Fruit fly (Drosophila melanogaster) Kc167 (cell line): Measurements from ENCODE around the gene Tsp5D.

ENCODE experiments used
- Myc ChIP-seq: fragments of >200 bp; optimal IDR thresholded peaks from 2 replicates; lab custom pipeline; 2017; ENCODE audit warnings: missing external identifiers
- Sin3A ChIP-seq: fragments of >200 bp; optimal IDR thresholded peaks from 2 replicates; lab custom pipeline; 2018; ENCODE audit warnings: missing external identifiers
- h ChIP-seq: fragments of >200 bp; optimal IDR thresholded peaks from 3 replicates; lab custom pipeline; 2018; ENCODE audit warnings: missing external identifiers
- insv ChIP-seq: fragments of >200 bp; optimal IDR thresholded peaks from 3 replicates; lab custom pipeline; 2018; ENCODE audit warnings: missing external identifiers
- psq ChIP-seq: fragments of >200 bp; optimal IDR thresholded peaks from 2 replicates; lab custom pipeline; 2017; ENCODE audit warnings: missing external identifiers
- ttk ChIP-seq: sonication (Bioruptor generic); optimal IDR thresholded peaks from 2 replicates; lab custom pipeline; 2017; ENCODE audit warnings: missing external identifiers

Tsp5D gene

DNA sequence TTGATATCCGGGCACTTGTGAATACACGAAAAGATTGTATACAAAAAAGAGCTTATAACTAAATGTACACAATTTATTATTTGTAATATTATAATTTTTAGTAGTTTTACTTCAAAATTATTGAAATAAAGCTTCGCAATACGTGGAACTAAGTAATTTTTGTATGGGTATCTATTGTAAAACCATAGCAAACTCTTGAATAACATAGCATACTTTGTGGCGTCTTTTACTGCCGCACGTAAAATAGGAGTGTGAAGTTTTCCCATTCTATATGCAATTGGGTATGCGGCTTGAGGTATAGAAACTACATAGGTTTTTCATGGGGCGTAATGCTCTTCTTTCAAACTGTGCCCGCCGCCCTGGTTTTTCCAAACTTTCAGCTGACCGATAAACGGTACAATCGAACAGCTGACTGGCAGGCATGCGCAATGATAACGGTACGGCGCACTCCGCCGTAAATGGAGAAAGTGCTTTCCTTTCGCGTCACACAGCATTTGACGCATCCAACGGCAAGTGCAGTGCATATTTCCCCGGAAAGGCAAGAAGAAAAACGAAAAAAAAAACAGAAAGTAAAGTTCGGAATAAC, 35.1 kb downstream of the Tsp5D start, which contains the start of gene CG5937:
Gene CG5937 (plus strand): TSS at position 575 of the 586 bp plus-strand sequence.
- TF ChIP-seq Myc (lab: Kevin White, UChicago), result no peak
- TF ChIP-seq insv, result no peak
- no peak for TF ChIP-seq Sin3A

DNA sequence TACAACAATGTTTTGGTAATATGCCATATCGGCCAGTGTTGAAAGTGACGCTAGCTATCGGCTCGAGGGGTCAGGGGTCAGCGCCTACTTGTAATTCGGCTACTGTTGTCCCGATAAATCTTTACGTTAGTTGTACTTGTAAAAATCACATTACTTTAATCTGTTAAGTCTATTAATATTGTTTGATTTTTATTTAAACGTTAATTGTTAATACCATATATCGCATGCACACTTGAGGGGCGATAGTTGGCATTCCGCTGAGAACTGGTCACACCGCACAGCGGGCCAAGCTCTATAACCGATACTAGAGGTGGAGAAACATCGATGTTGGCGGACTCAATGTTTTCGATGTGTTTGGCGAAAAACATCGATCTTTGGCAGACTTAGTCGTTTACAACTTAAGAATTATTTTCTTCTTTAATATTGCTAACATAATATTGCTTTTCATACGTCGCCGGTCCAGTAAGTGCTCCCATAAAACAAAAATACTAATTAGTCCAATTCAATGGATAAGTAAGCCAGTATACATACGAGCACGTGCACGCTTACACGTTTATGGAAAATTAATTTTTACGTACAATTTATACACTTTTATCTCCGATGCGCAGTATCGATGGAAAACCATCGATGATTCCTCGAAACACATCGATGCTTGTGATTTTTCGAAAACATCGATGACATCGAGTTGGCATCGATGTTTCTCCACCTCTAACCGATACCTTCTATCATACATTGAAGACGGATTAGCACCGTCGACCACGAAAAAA, 37.3 kb downstream of the Tsp5D start, which contains the start of the genes rux and MCTS1:
Gene rux (minus strand): TSS at position 621 of the 767 bp plus-strand sequence.
Gene MCTS1 (plus strand): TSS at position 713 of the 767 bp plus-strand sequence.
- TF ChIP-seq psq (lab: Kevin White, UChicago) (no peak), insv (no peak), Myc (lab: Kevin White, UChicago) (no peak), Sin3A (no peak)

DNA sequence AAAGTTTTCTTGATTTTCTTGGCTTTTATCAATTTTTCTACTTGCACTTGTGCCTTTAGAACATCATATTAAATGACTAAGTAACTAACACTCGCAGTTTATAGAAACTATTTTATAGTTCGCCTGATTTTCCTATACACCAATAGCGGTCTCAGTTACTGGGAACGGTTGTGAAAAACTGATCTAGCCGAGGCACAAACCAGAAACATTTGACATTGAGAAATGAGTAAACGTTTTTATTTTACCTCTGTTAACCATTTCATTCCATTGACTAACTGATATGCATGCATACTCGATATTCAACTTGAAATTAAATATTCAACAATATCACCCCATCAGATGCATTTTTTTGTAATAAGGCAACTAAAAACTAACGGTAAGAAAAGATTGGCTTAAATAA, 39.3 kb downstream of the Tsp5D start:
- TF ChIP-seq insv, result no peak
- TF ChIP-seq ttk (lab: Kevin White, UChicago), result no peak
- no peak for TF ChIP-seq h
- no peak for TF ChIP-seq Myc (lab: Kevin White, UChicago)
- TF ChIP-seq Sin3A, result no peak
- no peak for TF ChIP-seq psq (lab: Kevin White, UChicago)

DNA sequence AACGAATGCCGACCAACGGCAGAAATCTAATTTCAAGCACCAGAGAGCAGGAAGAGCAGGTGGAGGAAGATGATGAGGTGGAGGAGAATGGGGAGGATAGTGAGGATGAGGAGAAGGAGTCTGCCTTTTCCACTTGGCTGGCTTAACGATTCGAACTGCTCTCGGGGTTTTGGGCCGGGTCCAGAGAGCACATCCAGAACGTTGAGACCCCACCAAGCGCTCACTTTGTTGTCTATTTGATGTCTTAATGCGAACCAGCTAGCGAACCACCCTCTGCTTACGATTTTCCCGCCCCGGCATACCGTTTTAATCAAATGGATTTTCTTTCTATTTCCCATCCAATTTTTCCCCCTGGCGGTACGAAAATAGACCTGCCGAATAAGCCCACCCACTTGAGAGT, 39.9 kb downstream of the Tsp5D start:
- TF ChIP-seq insv (no peak), h (no peak), Myc (lab: Kevin White, UChicago) (no peak), ttk (lab: Kevin White, UChicago) (no peak), Sin3A (no peak), psq (lab: Kevin White, UChicago) (no peak)

DNA sequence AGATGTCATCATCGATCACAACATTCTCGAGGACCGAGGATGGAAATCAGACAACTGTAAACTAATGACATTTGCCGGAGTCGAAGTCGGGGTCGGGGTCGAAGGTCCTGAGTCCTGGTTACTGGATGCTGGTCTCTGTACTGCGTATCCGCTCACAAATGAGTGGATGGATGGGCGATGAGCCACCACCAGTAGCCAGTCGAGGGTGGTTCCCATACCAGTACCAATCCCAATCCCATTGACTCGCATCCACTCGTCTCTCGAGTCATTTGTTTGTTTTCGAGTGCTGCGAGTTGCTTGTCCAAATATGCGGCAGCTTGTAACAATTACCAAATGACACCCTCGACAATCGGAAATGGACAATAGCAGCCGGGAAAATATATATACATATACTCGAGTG, 41.8 kb downstream of the Tsp5D start:
- TF ChIP-seq h (no peak), Myc (lab: Kevin White, UChicago) (no peak), insv (no peak), Sin3A (no peak), ttk (lab: Kevin White, UChicago) (no peak), psq (lab: Kevin White, UChicago) (no peak)

DNA sequence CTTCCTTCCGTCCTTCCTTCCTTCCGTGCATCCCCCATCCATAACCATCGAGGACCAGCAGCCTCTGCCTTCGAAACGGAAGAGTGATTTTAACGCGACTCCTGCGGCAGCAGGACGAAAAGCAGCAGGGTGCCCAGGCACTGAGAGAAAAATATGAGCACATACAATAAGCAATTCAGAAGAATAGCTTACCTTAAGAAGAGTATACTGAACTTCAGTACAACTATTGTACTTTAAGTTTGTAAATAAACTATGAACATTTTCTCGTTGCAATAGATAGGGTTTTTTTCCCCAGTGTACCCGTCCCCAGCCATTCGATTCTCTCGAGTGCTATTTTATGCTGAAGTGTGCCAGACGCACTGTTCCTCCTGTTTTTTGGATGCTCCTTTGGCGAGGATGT, 43.0 kb downstream of the Tsp5D start:
- TF ChIP-seq Sin3A, result no peak
- no peak for TF ChIP-seq insv
- no peak for TF ChIP-seq ttk (lab: Kevin White, UChicago)
- TF ChIP-seq h, result no peak
- TF ChIP-seq psq (lab: Kevin White, UChicago), result no peak
- TF ChIP-seq Myc (lab: Kevin White, UChicago), result no peak

DNA sequence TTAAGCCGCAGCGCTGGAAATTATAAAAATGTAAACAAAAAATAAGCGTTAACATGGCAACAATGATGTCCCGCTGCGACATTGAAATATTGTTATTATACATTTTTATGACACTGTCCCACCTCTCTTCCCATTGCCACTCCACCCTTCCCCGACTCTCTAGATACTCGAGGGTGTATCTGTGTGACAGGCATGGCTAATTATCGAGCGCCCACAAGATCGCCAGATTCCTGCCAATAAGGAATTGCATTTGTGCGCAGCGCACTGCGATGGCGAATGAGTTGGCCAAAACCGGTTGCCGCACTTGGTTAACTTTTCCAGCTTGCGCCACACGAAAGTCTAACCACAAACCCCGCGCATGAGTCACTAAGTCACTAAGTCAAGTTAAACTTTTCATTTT, 44.1 kb downstream of the Tsp5D start:
- TF ChIP-seq ttk (lab: Kevin White, UChicago) (no peak), psq (lab: Kevin White, UChicago) (no peak), h (no peak), Myc (lab: Kevin White, UChicago) (no peak), Sin3A (no peak), insv (no peak)

DNA sequence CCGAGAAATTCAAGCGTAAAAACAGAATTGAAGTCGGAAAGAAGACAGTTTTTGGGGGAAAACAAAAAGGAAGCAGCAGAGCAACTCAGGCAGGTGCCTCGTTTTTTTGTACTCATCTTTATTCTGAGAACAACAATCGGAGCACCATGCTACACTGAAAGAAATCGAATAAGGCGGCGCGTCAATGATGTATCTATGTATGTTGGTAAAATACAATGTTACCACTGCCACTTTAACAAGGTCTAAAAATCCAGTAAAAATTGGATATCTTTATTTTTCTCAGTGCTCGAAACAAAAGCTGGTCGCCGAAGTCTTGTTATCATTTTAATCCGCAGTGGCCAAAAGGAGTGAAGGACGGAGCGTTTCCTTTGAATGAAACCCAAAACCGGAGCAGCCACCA, 44.6 kb downstream of the Tsp5D start:
- TF ChIP-seq h (no peak), psq (lab: Kevin White, UChicago) (no peak), insv (no peak), ttk (lab: Kevin White, UChicago) (no peak), Myc (lab: Kevin White, UChicago) (no peak), Sin3A (no peak)

DNA sequence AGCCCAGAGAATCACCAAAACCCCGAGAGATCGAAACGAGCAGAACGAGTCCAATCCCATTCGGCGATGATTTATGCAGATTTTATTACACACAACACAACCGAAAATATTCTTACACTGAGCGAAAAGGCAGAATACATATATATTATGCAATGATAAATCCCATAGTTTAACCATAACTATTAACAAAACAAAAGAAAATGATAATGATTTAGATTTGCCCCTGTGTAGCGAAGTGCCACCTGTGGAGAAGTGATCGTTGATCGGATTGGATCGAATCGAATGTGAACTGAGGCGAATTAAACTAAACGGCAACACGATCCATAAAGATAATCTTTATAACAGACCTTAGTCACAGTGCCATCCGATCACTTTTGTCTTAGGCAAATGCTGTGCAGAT, 45.6 kb downstream of the Tsp5D start:
- no peak for TF ChIP-seq Sin3A
- TF ChIP-seq ttk (lab: Kevin White, UChicago), result no peak
- TF ChIP-seq psq (lab: Kevin White, UChicago), result no peak
- TF ChIP-seq h, result no peak
- TF ChIP-seq insv, result no peak
- no peak for TF ChIP-seq Myc (lab: Kevin White, UChicago)

DNA sequence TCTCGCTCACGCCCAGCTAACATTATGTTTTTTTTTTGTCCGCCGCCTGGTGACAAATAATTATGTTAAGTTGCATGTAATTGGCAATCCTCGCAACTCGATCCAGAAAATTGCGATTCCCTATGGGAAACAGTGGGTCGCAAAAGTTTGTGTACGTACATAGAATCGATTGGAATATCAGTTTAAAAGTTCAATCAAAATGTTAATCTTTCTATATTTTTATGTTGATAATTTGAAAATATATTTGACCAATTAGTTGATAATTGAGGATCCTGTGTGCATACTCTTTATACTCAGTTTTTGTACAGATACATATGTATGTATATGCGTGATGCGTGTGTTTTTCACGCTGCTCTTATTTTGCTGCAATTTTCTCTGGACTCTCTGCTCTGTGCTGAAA, 46.8 kb downstream of the Tsp5D start:
- TF ChIP-seq psq (lab: Kevin White, UChicago), result no peak
- TF ChIP-seq ttk (lab: Kevin White, UChicago), result no peak
- TF ChIP-seq Sin3A, result no peak
- TF ChIP-seq Myc (lab: Kevin White, UChicago), result no peak
- no peak for TF ChIP-seq insv
- TF ChIP-seq h, result no peak

DNA sequence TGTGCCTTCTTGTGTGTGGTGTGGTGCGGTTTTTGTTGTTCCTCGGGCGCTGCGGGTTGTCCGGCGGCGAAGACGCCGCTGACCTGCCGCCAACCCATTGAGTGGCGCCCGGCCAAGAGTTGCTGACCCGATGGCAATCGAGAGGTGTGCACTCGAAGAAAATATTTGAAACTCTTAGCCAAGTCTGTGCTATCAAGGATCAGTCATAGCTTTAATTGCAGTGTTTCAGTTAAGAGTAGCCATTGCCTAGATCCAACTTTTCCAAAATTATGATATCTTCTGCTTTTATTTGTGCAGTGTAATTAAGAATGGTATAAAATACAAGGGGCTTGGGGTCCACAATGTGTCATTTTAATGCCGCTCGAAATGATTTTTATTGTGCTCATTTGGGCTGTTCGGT, 50.0 kb downstream of the Tsp5D start:
- no peak for TF ChIP-seq Sin3A
- no peak for TF ChIP-seq Myc (lab: Kevin White, UChicago)
- no peak for TF ChIP-seq ttk (lab: Kevin White, UChicago)

DNA sequence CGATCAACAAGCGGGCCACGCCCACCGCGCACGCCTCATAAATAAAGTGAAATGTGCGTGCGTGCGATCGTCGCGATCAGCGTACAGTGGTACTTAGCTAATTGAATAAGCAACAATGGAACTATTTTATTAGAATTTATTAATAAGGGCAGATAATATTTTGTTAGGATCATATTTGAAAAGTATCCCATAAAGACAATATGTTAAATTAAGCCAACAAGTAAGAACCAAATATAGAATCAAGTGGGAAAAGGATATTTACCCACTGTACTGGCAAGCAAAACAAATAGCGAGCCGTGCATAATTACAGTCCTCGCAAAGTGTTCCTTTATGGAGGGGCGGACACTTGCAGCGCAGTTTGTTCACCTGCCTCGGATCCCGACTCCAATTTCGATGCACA, 52.6 kb downstream of the Tsp5D start:
- TF ChIP-seq ttk (lab: Kevin White, UChicago), result no peak
- TF ChIP-seq psq (lab: Kevin White, UChicago), result no peak
- no peak for TF ChIP-seq h
- TF ChIP-seq Sin3A, result no peak
- no peak for TF ChIP-seq insv
- TF ChIP-seq Myc (lab: Kevin White, UChicago), result no peak

DNA sequence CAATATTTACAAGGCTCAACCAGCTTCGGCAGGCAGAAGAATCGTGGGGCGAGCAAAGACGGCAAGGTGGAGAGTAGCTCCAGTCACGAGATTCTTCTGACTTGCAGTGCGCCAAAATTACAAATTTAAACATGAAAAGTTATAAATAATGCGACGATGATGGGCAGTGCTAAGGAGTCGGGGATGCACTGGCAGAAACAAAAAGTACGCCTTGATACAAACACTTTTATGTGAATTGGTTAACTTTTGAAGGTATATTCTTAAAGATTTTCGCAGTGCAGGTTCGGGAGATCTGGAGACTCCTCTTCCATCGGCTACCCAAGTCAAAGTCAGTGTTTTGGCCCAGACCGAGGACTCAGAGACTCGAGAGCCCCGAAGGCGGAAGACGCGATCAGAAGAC, 53.2 kb downstream of the Tsp5D start:
- TF ChIP-seq psq (lab: Kevin White, UChicago) (no peak), h (no peak), Myc (lab: Kevin White, UChicago) (no peak), Sin3A (no peak), ttk (lab: Kevin White, UChicago) (no peak), insv (no peak)
